Worm (Caenorhabditis elegans) whole organism, L1 larva: ENCODE results near the gene fkb-1.

Experiments used
- C04F5.9 ChIP-seq: sonication (generic microtip); optimal IDR thresholded peaks from 2 replicates; lab custom pipeline; 2016; ENCODE audit warnings: missing genetic modification characterization, missing compliant biosample characterization
- efl-1 ChIP-seq, 4 experiments: fragments of 150-350 bp; optimal IDR thresholded peaks in 3 of 4; peaks in 1 of 4; 1 replicate in 1 of 4; 2 replicates in 3 of 4; lab custom pipeline; 2014; ENCODE audit warnings: missing biosample characterization in 2 of 4, missing genetic modification characterization in 2 of 4, missing genetic modification reagents in 2 of 4
- sup-37 ChIP-seq: fragments of 200-800 bp; sonication (Bioruptor generic); optimal IDR thresholded peaks from 2 replicates; lab custom pipeline; 2018; ENCODE audit warnings: mild to moderate bottlenecking, missing genetic modification characterization, missing compliant biosample characterization

DNA sequence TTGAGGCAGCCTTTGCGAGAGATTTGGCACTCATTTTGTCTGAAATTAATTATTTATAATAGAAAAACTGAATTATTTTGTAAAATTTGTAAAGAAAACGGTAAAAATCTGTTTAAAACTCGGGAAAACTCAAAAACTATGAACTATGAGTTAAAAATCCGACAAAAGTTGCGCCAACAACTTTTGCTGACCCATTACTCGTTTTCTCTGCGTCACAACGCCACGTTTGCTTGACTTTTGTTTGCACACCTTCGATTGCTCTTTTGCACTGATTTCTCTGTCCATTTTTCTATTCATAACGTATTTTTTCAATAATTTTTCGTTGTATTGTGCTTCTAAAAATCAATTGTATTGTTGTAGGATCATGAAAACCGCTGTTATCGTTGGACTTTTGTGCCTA lies at the start of gene fkb-1:
- TF ChIP-seq efl-1 (optimal IDR thresholded peaks at IDR 0.05; lab: Kevin White, UChicago) (peak; percentile 66 to 78), efl-1 (GFP tag; optimal IDR thresholded peaks at IDR 0.05 in 1 of 2; lab: Kevin White, UChicago) (peak; percentile 68 to 96), C04F5.9 (tag; lab: Kevin White, UChicago) (no peak), sup-37 (no peak)
